Worm (Caenorhabditis elegans) whole organism, L4 larva: ENCODE measurements around the gene T02D1.7.

Experiments
- T20F7.1 ChIP-seq: fragments of 200-800 bp; sonication (Bioruptor generic); optimal IDR thresholded peaks from 2 replicates; lab custom pipeline; 2018; ENCODE audit warnings: mild to moderate bottlenecking, missing genetic modification characterization, missing compliant biosample characterization
- Y105C5A.15 ChIP-seq: fragments of 200-800 bp; sonication (Bioruptor generic); IDR thresholded peaks from 2 replicates; pipeline ENCODE4 v1.3.6; 2022; ENCODE audit warnings: missing genetic modification characterization, missing compliant biosample characterization
- egl-27 ChIP-seq: sonication (generic microtip); optimal IDR thresholded peaks from 3 replicates; lab custom pipeline; 2017; ENCODE audit warnings: missing biosample characterization, missing genetic modification reagents, missing genetic modification characterization
- jun-1 ChIP-seq: fragments of 150-350 bp; optimal IDR thresholded peaks from 2 replicates; lab custom pipeline; 2014; ENCODE audit warnings: missing biosample characterization, missing genetic modification reagents, missing genetic modification characterization
- lin-13 ChIP-seq: fragments of 150-350 bp; optimal IDR thresholded peaks from 2 replicates; lab custom pipeline; 2014; ENCODE audit warnings: missing biosample characterization, missing genetic modification reagents, missing genetic modification characterization
- mdl-1 ChIP-seq, 2 experiments: fragments of 150-350 bp in 1 of 2; sonication (generic microtip) in 1 of 2; optimal IDR thresholded peaks; 2 replicates each; lab custom pipeline; 2014 to 2017; ENCODE audit warnings: missing biosample characterization in 2 of 2, missing genetic modification characterization in 2 of 2
- nhr-11 ChIP-seq: fragments of 150-350 bp; optimal IDR thresholded peaks from 2 replicates; lab custom pipeline; 2014; ENCODE audit warnings: missing biosample characterization, missing genetic modification characterization
- nhr-28 ChIP-seq: fragments of 150-350 bp; optimal IDR thresholded peaks from 2 replicates; lab custom pipeline; 2014; ENCODE audit warnings: missing biosample characterization, missing genetic modification characterization
- unc-62 ChIP-seq, 3 experiments: fragments of 150-350 bp in 1 of 3; sonication (generic microtip); optimal IDR thresholded peaks in 2 of 3; peaks in 1 of 3; 1 replicate in 1 of 3; 2 replicates in 2 of 3; lab custom pipeline; 2014 to 2017; ENCODE audit warnings: missing biosample characterization in 3 of 3, missing genetic modification characterization in 3 of 3, missing genetic modification reagents in 3 of 3, missing genotype in 1 of 3
- zag-1 ChIP-seq: fragments of 150-350 bp; optimal IDR thresholded peaks from 2 replicates; lab custom pipeline; 2014; ENCODE audit warnings: missing biosample characterization, missing genetic modification characterization

ce11 chrIV:17453200-17453599 lies 46.3 kb upstream of the T02D1.7 start:
- no peak for TF ChIP-seq mdl-1 (tag; optimal IDR thresholded peaks at IDR 0.05; lab: Kevin White, UChicago)
- no peak for TF ChIP-seq unc-62 (GFP tag; optimal IDR thresholded peaks at IDR 0.05 in 1 of 2; lab: Kevin White, UChicago)
- TF ChIP-seq unc-62 (tag; optimal IDR thresholded peaks at IDR 0.05; lab: Kevin White, UChicago) = no peak
- no peak for TF ChIP-seq zag-1 (tag; lab: Kevin White, UChicago)
- TF ChIP-seq nhr-28 = no peak
- TF ChIP-seq lin-13 (GFP tag; lab: Kevin White, UChicago) = no peak
- TF ChIP-seq nhr-11 (tag; lab: Kevin White, UChicago) = no peak
- no peak for TF ChIP-seq Y105C5A.15 (GFP tag; lab: Robert Waterston, UW)
- no peak for TF ChIP-seq T20F7.1
- TF ChIP-seq jun-1 (tag; lab: Kevin White, UChicago) = no peak
- no peak for TF ChIP-seq egl-27 (tag; lab: Kevin White, UChicago)
